Fruit fly (Drosophila melanogaster): ENCODE measurements around the gene Octbeta2R.

Octbeta2R gene

dm6 chr3R:12634617-12635016, 39.1 kb upstream of the Octbeta2R start, which contains the start of gene CG11598:
Gene CG11598 (plus strand): TSS chr3R:12634917.
- no peak for TF ChIP-seq pdm3 (GFP tag; optimal IDR thresholded peaks at IDR 0.05)
- no peak for TF ChIP-seq CG7368 (GFP tag; optimal IDR thresholded peaks at IDR 0.05)
- TF ChIP-seq Sox102F (GFP tag; optimal IDR thresholded peaks at IDR 0.05): no peak
- no peak for TF ChIP-seq CG6808 (GFP tag; optimal IDR thresholded peaks at IDR 0.05)
- TF ChIP-seq Hr4 (GFP tag; optimal IDR thresholded peaks at IDR 0.05): no peak
- no peak for TF ChIP-seq Blimp-1 (GFP tag; optimal IDR thresholded peaks at IDR 0.05)
- TF ChIP-seq Ets96B (tag; optimal IDR thresholded peaks at IDR 0.05): no peak
- TF ChIP-seq svp (GFP tag): no peak

DNA sequence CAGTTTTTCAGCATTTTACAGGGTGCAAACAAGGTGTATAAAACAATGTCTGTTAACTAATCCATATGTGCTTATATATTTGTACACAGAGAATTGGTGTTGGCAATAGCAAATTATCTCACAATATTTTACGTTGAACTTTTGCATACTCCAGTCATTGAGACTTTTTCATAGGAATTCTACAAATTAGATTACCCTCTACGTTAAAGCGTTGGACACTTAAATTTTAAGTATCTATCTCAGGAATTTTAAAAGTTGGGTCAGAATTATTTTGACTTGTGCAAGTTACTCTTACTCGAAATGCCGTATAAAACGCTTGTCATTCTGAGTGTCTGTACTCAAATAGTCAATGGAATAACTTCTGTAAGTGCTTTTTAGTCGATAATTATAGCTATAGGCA, 37.5 kb upstream of the Octbeta2R start, which contains the start of gene CG18530:
TSS of gene CG18530 (plus strand) at position 301 of the 400 bp plus-strand sequence.
- TF ChIP-seq Met (GFP tag; optimal IDR thresholded peaks at IDR 0.05) (no peak), CG31627 (GFP tag; optimal IDR thresholded peaks at IDR 0.05) (no peak), fkh (GFP tag; optimal IDR thresholded peaks at IDR 0.05) (no peak), Smox (GFP tag; optimal IDR thresholded peaks at IDR 0.05) (no peak), Hr38 (GFP tag; optimal IDR thresholded peaks at IDR 0.05) (no peak), salr (GFP tag; optimal IDR thresholded peaks at IDR 0.05) (no peak), CG16779 (tag; optimal IDR thresholded peaks at IDR 0.05) (no peak), CG3032 (tag; optimal IDR thresholded peaks at IDR 0.05) (no peak), CG1621 (tag; optimal IDR thresholded peaks at IDR 0.05) (no peak), CG9139 (GFP tag; optimal IDR thresholded peaks at IDR 0.05) (no peak), lz (GFP tag; optimal IDR thresholded peaks at IDR 0.05) (no peak), CG15336 (GFP tag; IDR thresholded peaks at IDR 0.05) (no peak), topi (GFP tag; optimal IDR thresholded peaks at IDR 0.05) (no peak), CG10631 (GFP tag; optimal IDR thresholded peaks at IDR 0.05) (no peak), spab (GFP tag; optimal IDR thresholded peaks at IDR 0.05) (no peak), dsx (GFP tag; optimal IDR thresholded peaks at IDR 0.05; ENCODE audit: poor library complexity, severe bottlenecking) (no peak)

DNA sequence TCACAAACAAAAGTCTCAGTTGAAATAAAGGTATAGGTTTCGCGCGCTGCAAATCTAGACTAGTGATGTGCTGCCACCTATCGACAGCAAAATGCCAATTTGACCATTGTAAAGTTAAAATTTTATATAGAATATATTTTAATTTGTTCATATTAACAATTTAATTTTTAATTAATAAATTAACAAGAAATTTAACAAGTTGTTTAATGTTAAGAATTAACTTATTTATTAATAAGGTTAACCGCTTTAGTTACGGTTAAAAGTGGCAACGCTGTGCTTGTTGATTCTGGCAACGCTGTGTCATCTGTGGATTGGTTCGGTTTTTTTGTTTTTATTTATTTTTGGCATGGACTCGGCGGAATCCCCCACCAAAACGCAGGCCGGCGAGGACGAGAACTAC, 34.8 kb upstream of the Octbeta2R start, which contains the start of gene Not10:
TSS of gene Not10 (plus strand) at position 279 of the 400 bp plus-strand sequence.
- TF ChIP-seq ss (GFP tag; optimal IDR thresholded peaks at IDR 0.05) (no peak), Ets21C (GFP tag; optimal IDR thresholded peaks at IDR 0.05) (peak; percentile 10), esn (GFP tag; optimal IDR thresholded peaks at IDR 0.05) (peak; percentile 25), acj6 (GFP tag; optimal IDR thresholded peaks at IDR 0.05) (peak; percentile 49), fd59A (GFP tag; optimal IDR thresholded peaks at IDR 0.05) (no peak), CG3032 (tag; optimal IDR thresholded peaks at IDR 0.05) (peak; percentile 29), Eip93F (GFP tag; optimal IDR thresholded peaks at IDR 0.05) (peak; percentile 58), CG34406 (GFP tag; optimal IDR thresholded peaks at IDR 0.05) (peak; percentile 15)

DNA sequence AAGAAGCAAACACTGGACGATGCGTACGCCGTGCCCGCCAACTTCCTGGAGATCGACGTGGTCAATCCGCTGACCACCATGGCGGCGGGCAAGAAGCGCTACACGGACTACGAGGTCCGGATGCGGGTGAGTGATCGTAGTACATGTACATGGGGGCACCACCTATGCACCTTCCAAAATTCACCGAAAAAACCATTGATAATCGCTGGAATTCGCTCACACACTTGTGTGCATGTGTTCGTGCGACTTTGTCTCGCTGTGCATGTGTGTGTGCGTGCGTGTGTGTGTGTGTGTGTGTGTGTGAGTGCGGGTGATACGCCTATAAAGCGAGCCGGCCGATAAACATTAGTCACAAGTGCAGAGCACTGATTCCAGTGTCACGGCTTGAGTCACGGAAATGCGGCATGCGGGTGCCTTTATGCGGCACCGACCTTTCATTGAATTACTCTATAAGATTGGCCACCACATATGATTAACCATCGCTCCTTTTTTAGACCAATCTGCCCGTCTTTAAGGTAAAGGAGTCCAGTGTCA, 32.9 kb upstream of the Octbeta2R start:
- TF ChIP-seq dsx (GFP tag; optimal IDR thresholded peaks at IDR 0.05; ENCODE audit: poor library complexity, severe bottlenecking) (peak; percentile 12), svp (GFP tag) (peak; percentile 86), CG1621 (tag; optimal IDR thresholded peaks at IDR 0.05) (no peak)

DNA sequence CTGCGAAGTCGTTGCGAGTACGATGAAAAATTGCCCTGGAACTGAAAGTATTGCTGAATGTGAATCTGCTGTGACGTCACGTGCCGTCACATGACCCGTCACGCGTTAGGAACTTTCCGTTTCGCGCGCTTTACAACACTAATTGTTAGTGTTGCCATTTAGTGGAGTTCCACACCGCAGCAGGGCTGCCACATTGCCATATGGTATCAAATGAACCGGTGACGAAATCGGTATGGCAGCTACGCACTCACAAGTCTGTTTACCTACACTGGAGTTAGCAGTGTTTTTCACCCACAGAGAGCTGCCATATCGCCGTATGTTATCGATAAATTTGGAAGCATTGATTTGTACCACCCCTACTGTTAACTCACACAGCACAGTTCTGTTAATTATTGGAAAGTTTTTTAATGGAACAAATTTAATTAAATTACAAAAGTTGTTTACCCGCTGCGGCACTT, 32.2 kb upstream of the Octbeta2R start, which contains the start of the genes Vha55 and Snx3:
TSS of gene Vha55 (minus strand) at position 139 of the 458 bp plus-strand sequence.
TSS of gene Snx3 (plus strand) at position 341 of the 458 bp plus-strand sequence.
- TF ChIP-seq CG4318 (GFP tag; optimal IDR thresholded peaks at IDR 0.05): no peak
- TF ChIP-seq fd85E (GFP tag; optimal IDR thresholded peaks at IDR 0.05): no peak
- peak; percentile 51 for TF ChIP-seq CG3032 (tag; optimal IDR thresholded peaks at IDR 0.05)
- peak; percentile 49 for TF ChIP-seq lz (GFP tag; optimal IDR thresholded peaks at IDR 0.05)
- TF ChIP-seq CG11762 (GFP tag; optimal IDR thresholded peaks at IDR 0.05; ENCODE audit: insufficient read depth): no peak
- TF ChIP-seq Met (GFP tag; optimal IDR thresholded peaks at IDR 0.05): no peak
- no peak for TF ChIP-seq pdm3 (GFP tag; optimal IDR thresholded peaks at IDR 0.05)
- no peak for TF ChIP-seq CG11294 (GFP tag; IDR thresholded peaks at IDR 0.05)
- peak; percentile 76 for TF ChIP-seq vri (GFP tag; optimal IDR thresholded peaks at IDR 0.05)
- no peak for TF ChIP-seq CG6854 (GFP tag; optimal IDR thresholded peaks at IDR 0.05)
- TF ChIP-seq dac (GFP tag; optimal IDR thresholded peaks at IDR 0.05): no peak
- no peak for TF ChIP-seq Hr38 (GFP tag; optimal IDR thresholded peaks at IDR 0.05)
- no peak for TF ChIP-seq ss (GFP tag; optimal IDR thresholded peaks at IDR 0.05)
- TF ChIP-seq CG34406 (GFP tag; optimal IDR thresholded peaks at IDR 0.05): no peak
- TF ChIP-seq CG32006 (GFP tag; optimal IDR thresholded peaks at IDR 0.05): no peak
- no peak for TF ChIP-seq CG9139 (GFP tag; optimal IDR thresholded peaks at IDR 0.05)
- TF ChIP-seq CG6808 (GFP tag; optimal IDR thresholded peaks at IDR 0.05): no peak
- peak; percentile 19 for TF ChIP-seq CG16779 (tag; optimal IDR thresholded peaks at IDR 0.05)
- no peak for TF ChIP-seq CG1621 (tag; optimal IDR thresholded peaks at IDR 0.05)
- no peak for TF ChIP-seq CG8319 (GFP tag; optimal IDR thresholded peaks at IDR 0.05)
- TF ChIP-seq CG11902 (GFP tag; optimal IDR thresholded peaks at IDR 0.05): peak; percentile 4
- no peak for TF ChIP-seq CG6792 (GFP tag; optimal IDR thresholded peaks at IDR 0.05)
